Fruit fly (Drosophila melanogaster): Measurements from ENCODE around the gene frac.

The frac gene

dm6 chr3L:7550225-7550624 is 12.2 kb upstream of the frac start:
- TF ChIP-seq GATAd (GFP tag; optimal IDR thresholded peaks at IDR 0.05) = no peak
- TF ChIP-seq dmrt93B (GFP tag; optimal IDR thresholded peaks at IDR 0.05) = no peak
- no peak for TF ChIP-seq psq (GFP tag; optimal IDR thresholded peaks at IDR 0.05)

- no peak for TF ChIP-seq Hnf4 (GFP tag; optimal IDR thresholded peaks at IDR 0.05)
- TF ChIP-seq Abd-B (GFP tag; optimal IDR thresholded peaks at IDR 0.05) = no peak
- no peak for TF ChIP-seq Hr83 (GFP tag; optimal IDR thresholded peaks at IDR 0.05; ENCODE audit: poor library complexity, severe bottlenecking)
- no peak for TF ChIP-seq CrebA (GFP tag; optimal IDR thresholded peaks at IDR 0.05; ENCODE audit: borderline replicate concordance)
- TF ChIP-seq sage (GFP tag; optimal IDR thresholded peaks at IDR 0.05) = no peak
- TF ChIP-seq Jra (GFP tag; optimal IDR thresholded peaks at IDR 0.05) = no peak
- TF ChIP-seq Vsx2 (GFP tag; optimal IDR thresholded peaks at IDR 0.05; ENCODE audit: partially characterized antibody) = no peak
- TF ChIP-seq CG9705 (GFP tag; optimal IDR thresholded peaks at IDR 0.05) = no peak
- TF ChIP-seq Myc (optimal IDR thresholded peaks at IDR 0.05) = no peak
- no peak for TF ChIP-seq N (GFP tag; optimal IDR thresholded peaks at IDR 0.05)
- TF ChIP-seq foxo (GFP tag; optimal IDR thresholded peaks at IDR 0.05) = no peak
- no peak for TF ChIP-seq HLH106 (tag; optimal IDR thresholded peaks at IDR 0.05)
- no peak for TF ChIP-seq Sp1 (GFP tag; optimal IDR thresholded peaks at IDR 0.05)
- TF ChIP-seq h (GFP tag; optimal IDR thresholded peaks at IDR 0.05) = no peak
Measured at dm6 chr3L:7552446-7552845, 10.0 kb upstream of the frac start.

DNA sequence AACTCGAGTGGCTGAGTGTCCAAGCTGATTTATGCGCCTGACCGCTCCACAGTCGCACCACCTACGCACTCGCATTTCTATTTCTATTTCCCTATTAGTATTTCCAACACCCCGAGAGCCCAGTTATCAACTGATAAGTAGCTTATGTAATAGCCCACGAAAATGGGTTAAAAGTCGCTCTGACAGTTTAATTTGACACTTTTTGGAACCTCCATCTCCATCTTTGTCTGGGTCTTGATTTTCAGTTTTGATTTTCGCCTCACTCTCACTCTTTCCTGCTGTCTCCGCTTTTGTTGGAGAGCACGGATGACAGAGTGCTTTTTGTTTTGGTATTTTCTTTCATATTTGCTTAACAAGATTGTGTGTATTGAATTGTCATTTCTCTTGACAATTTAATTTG is 9.3 kb upstream of the frac start:
- TF ChIP-seq pan (optimal IDR thresholded peaks at IDR 0.05) = no peak
- TF ChIP-seq Dif (GFP tag; optimal IDR thresholded peaks at IDR 0.05; ENCODE audit: partially characterized antibody) = no peak
- TF ChIP-seq CG9705 (GFP tag; optimal IDR thresholded peaks at IDR 0.05) = no peak
- TF ChIP-seq Vsx2 (GFP tag; optimal IDR thresholded peaks at IDR 0.05; ENCODE audit: partially characterized antibody) = no peak
- no peak for TF ChIP-seq woc (GFP tag; optimal IDR thresholded peaks at IDR 0.05)
- TF ChIP-seq sv (GFP tag; optimal IDR thresholded peaks at IDR 0.05) = no peak
- TF ChIP-seq HLH106 (tag; optimal IDR thresholded peaks at IDR 0.05) = no peak
- no peak for TF ChIP-seq h (GFP tag; optimal IDR thresholded peaks at IDR 0.05)
- no peak for TF ChIP-seq N (GFP tag; optimal IDR thresholded peaks at IDR 0.05)
- no peak for TF ChIP-seq Abd-B (GFP tag; optimal IDR thresholded peaks at IDR 0.05)
- no peak for TF ChIP-seq br (GFP tag; optimal IDR thresholded peaks at IDR 0.05)
- no peak for TF ChIP-seq brk (GFP tag; optimal IDR thresholded peaks at IDR 0.05)
- TF ChIP-seq sage (GFP tag; optimal IDR thresholded peaks at IDR 0.05) = no peak
- no peak for TF ChIP-seq psq (GFP tag; optimal IDR thresholded peaks at IDR 0.05)
- no peak for TF ChIP-seq Jra (GFP tag; optimal IDR thresholded peaks at IDR 0.05)

DNA sequence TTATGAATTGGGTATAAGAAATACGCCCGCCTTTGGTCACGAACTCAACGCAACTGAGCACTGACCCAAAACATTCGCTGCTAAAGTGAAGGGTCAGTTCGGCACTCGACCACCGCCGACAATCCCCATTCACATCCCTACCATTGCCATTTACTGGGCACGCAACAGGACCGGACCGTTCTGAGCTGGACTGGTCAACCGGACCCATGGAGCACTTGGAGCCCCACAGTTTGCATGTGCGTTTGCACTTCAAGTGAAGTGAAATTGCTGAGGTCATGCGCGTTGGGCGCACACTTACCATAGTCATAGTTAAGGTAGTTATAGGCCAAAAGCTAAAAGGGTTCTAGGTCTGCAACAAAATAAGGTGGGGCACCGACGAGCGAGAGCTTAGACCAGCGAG is 2.5 kb upstream of the frac start, which contains the start of gene CG14837:
Gene CG14837, minus strand, starts transcription at position 101 of the 400 bp plus-strand sequence.
- TF ChIP-seq Dfd (GFP tag; optimal IDR thresholded peaks at IDR 0.05) (no peak), CG9705 (GFP tag; optimal IDR thresholded peaks at IDR 0.05) (no peak), HLH106 (tag; optimal IDR thresholded peaks at IDR 0.05) (no peak), rgr (GFP tag; optimal IDR thresholded peaks at IDR 0.05) (no peak), Hr83 (GFP tag; optimal IDR thresholded peaks at IDR 0.05; ENCODE audit: poor library complexity, severe bottlenecking) (no peak), pan (optimal IDR thresholded peaks at IDR 0.05) (no peak), sv (GFP tag; optimal IDR thresholded peaks at IDR 0.05) (no peak), br (GFP tag; optimal IDR thresholded peaks at IDR 0.05) (no peak), psq (GFP tag; optimal IDR thresholded peaks at IDR 0.05) (no peak), Rel (GFP tag; optimal IDR thresholded peaks at IDR 0.05) (no peak), Rel (tag; optimal IDR thresholded peaks at IDR 0.05) (no peak), Myc (optimal IDR thresholded peaks at IDR 0.05) (no peak), h (GFP tag; optimal IDR thresholded peaks at IDR 0.05) (no peak), woc (GFP tag; optimal IDR thresholded peaks at IDR 0.05) (no peak), jim (GFP tag; optimal IDR thresholded peaks at IDR 0.05) (no peak), Abd-B (GFP tag; optimal IDR thresholded peaks at IDR 0.05) (no peak), usp (GFP tag; optimal IDR thresholded peaks at IDR 0.05) (no peak), Dif (GFP tag; optimal IDR thresholded peaks at IDR 0.05; ENCODE audit: partially characterized antibody) (no peak), OdsH (GFP tag; optimal IDR thresholded peaks at IDR 0.05) (no peak), dl (GFP tag; optimal IDR thresholded peaks at IDR 0.05; ENCODE audit: insufficient read depth in 1 of 2, partially characterized antibody in 2 of 2) (no peak), Sp1 (GFP tag; optimal IDR thresholded peaks at IDR 0.05) (no peak)

DNA sequence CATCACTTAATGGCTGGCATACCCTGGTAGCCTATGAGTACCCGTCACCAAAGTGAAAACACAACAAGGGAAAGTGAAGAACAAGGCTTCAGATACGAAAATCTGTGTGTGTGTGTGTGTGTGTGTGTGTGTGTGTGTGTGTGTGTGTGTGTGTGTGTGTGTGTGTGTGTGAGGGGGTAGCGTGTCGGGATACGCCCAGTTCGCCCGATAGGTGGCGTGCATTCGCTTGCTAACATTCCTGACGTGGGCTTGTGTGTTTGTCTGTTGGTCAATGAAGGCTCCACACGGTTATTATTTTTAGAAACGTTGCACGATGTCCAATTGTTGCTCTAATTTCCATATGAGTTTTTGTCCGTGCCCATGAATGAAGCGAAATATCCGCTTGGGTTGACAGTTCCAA is 1.8 kb upstream of the frac start:
- TF ChIP-seq h (GFP tag; optimal IDR thresholded peaks at IDR 0.05) (no peak), sage (GFP tag; optimal IDR thresholded peaks at IDR 0.05) (no peak), Vsx2 (GFP tag; optimal IDR thresholded peaks at IDR 0.05; ENCODE audit: partially characterized antibody) (no peak), Sp1 (GFP tag; optimal IDR thresholded peaks at IDR 0.05) (no peak), dmrt93B (GFP tag; optimal IDR thresholded peaks at IDR 0.05) (no peak), foxo (GFP tag; optimal IDR thresholded peaks at IDR 0.05) (no peak), sv (GFP tag; optimal IDR thresholded peaks at IDR 0.05) (no peak), Mio (GFP tag; optimal IDR thresholded peaks at IDR 0.05) (no peak), usp (GFP tag; optimal IDR thresholded peaks at IDR 0.05) (no peak), rgr (GFP tag; optimal IDR thresholded peaks at IDR 0.05) (no peak), jim (GFP tag; optimal IDR thresholded peaks at IDR 0.05) (no peak), Rel (GFP tag; optimal IDR thresholded peaks at IDR 0.05) (no peak), Rel (tag; optimal IDR thresholded peaks at IDR 0.05) (no peak), CG32264 (GFP tag; optimal IDR thresholded peaks at IDR 0.05) (no peak), dl (GFP tag; optimal IDR thresholded peaks at IDR 0.05; ENCODE audit: insufficient read depth in 1 of 2, partially characterized antibody in 2 of 2) (no peak), N (GFP tag; optimal IDR thresholded peaks at IDR 0.05) (no peak)
